Worm (Caenorhabditis elegans): ENCODE measurements around the gene pcp-4.

ce11 chrV:19794931-19795330 lies 35.9 kb downstream of the pcp-4 start, which contains the start of gene M162.7:
- no peak for TF ChIP-seq unc-62 (GFP tag; optimal IDR thresholded peaks at IDR 0.05)
- no peak for TF ChIP-seq elt-1 (tag; optimal IDR thresholded peaks at IDR 0.05)
- TF ChIP-seq skn-1 (tag; optimal IDR thresholded peaks at IDR 0.05): no peak
- no peak for TF ChIP-seq snpc-4 (tag; optimal IDR thresholded peaks at IDR 0.05)
- no peak for TF ChIP-seq ztf-11 (tag; optimal IDR thresholded peaks at IDR 0.05)
- no peak for TF ChIP-seq dmd-4 (tag; optimal IDR thresholded peaks at IDR 0.05)
- no peak for TF ChIP-seq nhr-237 (tag; optimal IDR thresholded peaks at IDR 0.05)

Measured in whole organism, L2 larva.